Worm (Caenorhabditis elegans) whole organism, L4/young adult: ENCODE results near the gene H14N18.2.

Source experiments
- dao-5 ChIP-seq: sonication (generic microtip); optimal IDR thresholded peaks from 2 replicates; lab custom pipeline; 2016; ENCODE audit warnings: missing genotype, missing genetic modification characterization, moderate library complexity, missing compliant biosample characterization
- him-1 ChIP-seq: sonication (generic microtip); optimal IDR thresholded peaks from 2 replicates; lab custom pipeline; 2016; ENCODE audit warnings: missing genotype, missing genetic modification reagents, missing genetic modification characterization, missing compliant biosample characterization

ce11 chrV:8932318-8932717 lies at the start of gene H14N18.2:
- no peak for TF ChIP-seq dao-5 (tag; lab: Kevin White, UChicago)
- no peak for TF ChIP-seq him-1 (tag; lab: Kevin White, UChicago)
